Worm (Caenorhabditis elegans) whole organism, mixed stage, embryonic: ENCODE data around the gene B0001.2.
A peak's percentile ranks its signal among the peaks of the same experiment; 100 is the strongest.

Experiments
- M03D4.4 ChIP-seq: sonication (generic microtip); optimal IDR thresholded peaks from 2 replicates; lab custom pipeline; 2017; ENCODE audit warnings: mild to moderate bottlenecking, missing genetic modification characterization, missing compliant biosample characterization
- bed-3 ChIP-seq: fragments of 200-800 bp; sonication (Bioruptor generic); optimal IDR thresholded peaks from 3 replicates; lab custom pipeline; 2018; ENCODE audit warnings: mild to moderate bottlenecking, missing genetic modification characterization, moderate library complexity, missing compliant biosample characterization
- ceh-39 ChIP-seq: fragments of 150-350 bp; optimal IDR thresholded peaks from 2 replicates; lab custom pipeline; 2014; ENCODE audit warnings: missing biosample characterization, missing genetic modification characterization
- ceh-43 ChIP-seq: fragments of 200-800 bp; sonication (Bioruptor generic); optimal IDR thresholded peaks from 2 replicates; lab custom pipeline; 2018; ENCODE audit warnings: mild to moderate bottlenecking, missing genetic modification characterization, moderate library complexity, missing compliant biosample characterization
- ceh-83 ChIP-seq: fragments of 200-800 bp; sonication (Bioruptor generic); optimal IDR thresholded peaks from 2 replicates; lab custom pipeline; 2018; ENCODE audit warnings: mild to moderate bottlenecking, missing genetic modification characterization, missing compliant biosample characterization
- ces-1 ChIP-seq: fragments of 150-350 bp; optimal IDR thresholded peaks from 2 replicates; lab custom pipeline; 2014; ENCODE audit warnings: missing biosample characterization, missing genetic modification reagents, missing genetic modification characterization
- cnd-1 ChIP-seq: fragments of 200-800 bp; sonication (Bioruptor generic); optimal IDR thresholded peaks from 2 replicates; lab custom pipeline; 2018; ENCODE audit warnings: mild to moderate bottlenecking, missing genetic modification characterization, missing compliant biosample characterization
- drap-1 ChIP-seq: fragments of 200-800 bp; sonication (Bioruptor generic); optimal IDR thresholded peaks from 3 replicates; lab custom pipeline; 2018; ENCODE audit warnings: mild to moderate bottlenecking, missing genetic modification characterization, missing compliant biosample characterization
- elt-1 ChIP-seq: sonication (generic microtip); optimal IDR thresholded peaks from 2 replicates; lab custom pipeline; 2017; ENCODE audit warnings: missing genetic modification characterization, mild to moderate bottlenecking, missing compliant biosample characterization, antibody characterized with exemption, moderate library complexity, borderline replicate concordance; ENCODE audit not compliant: insufficient read depth
- flh-1 ChIP-seq: fragments of 200-800 bp; sonication (Bioruptor generic); optimal IDR thresholded peaks from 2 replicates; lab custom pipeline; 2018; ENCODE audit warnings: mild to moderate bottlenecking, missing genetic modification characterization, moderate library complexity, missing compliant biosample characterization
- ham-2 ChIP-seq: fragments of 200-800 bp; sonication (Bioruptor generic); optimal IDR thresholded peaks from 2 replicates; lab custom pipeline; 2018; ENCODE audit warnings: mild to moderate bottlenecking, missing genetic modification characterization, missing compliant biosample characterization
- lsy-2 ChIP-seq: fragments of 150-350 bp; optimal IDR thresholded peaks from 2 replicates; lab custom pipeline; 2014; ENCODE audit warnings: missing biosample characterization, missing genetic modification characterization
- mab-5 ChIP-seq: fragments of 150-350 bp; optimal IDR thresholded peaks from 2 replicates; lab custom pipeline; 2014; ENCODE audit warnings: missing biosample characterization, missing genetic modification characterization
- mep-1 ChIP-seq: fragments of 150-350 bp; optimal IDR thresholded peaks from 2 replicates; lab custom pipeline; 2017; ENCODE audit warnings: missing biosample characterization, missing genetic modification reagents, missing genetic modification characterization, inconsistent platforms
- mls-2 ChIP-seq: sonication (generic microtip); optimal IDR thresholded peaks from 2 replicates; lab custom pipeline; 2016; ENCODE audit warnings: mild to moderate bottlenecking, missing genetic modification characterization, moderate library complexity, missing compliant biosample characterization
- nhr-2 ChIP-seq: fragments of 150-350 bp; optimal IDR thresholded peaks from 2 replicates; lab custom pipeline; 2014; ENCODE audit warnings: missing biosample characterization, missing genetic modification characterization
- nhr-28 ChIP-seq: fragments of 150-350 bp; optimal IDR thresholded peaks from 2 replicates; lab custom pipeline; 2014; ENCODE audit warnings: missing biosample characterization, missing genetic modification characterization
- pha-4 ChIP-seq: fragments of 150-350 bp; optimal IDR thresholded peaks from 2 replicates; lab custom pipeline; 2018; ENCODE audit warnings: missing biosample characterization, missing genetic modification reagents, missing genetic modification characterization
- sem-2 ChIP-seq: fragments of 200-800 bp; sonication (Bioruptor generic); optimal IDR thresholded peaks from 2 replicates; lab custom pipeline; 2018; ENCODE audit warnings: mild to moderate bottlenecking, missing genetic modification characterization, missing compliant biosample characterization
- snpc-4 ChIP-seq: fragments of 150-350 bp; optimal IDR thresholded peaks from 2 replicates; lab custom pipeline; 2014; ENCODE audit warnings: missing biosample characterization, missing genetic modification characterization
- sptf-1 ChIP-seq: sonication (generic microtip); optimal IDR thresholded peaks from 2 replicates; lab custom pipeline; 2017; ENCODE audit warnings: mild to moderate bottlenecking, missing genetic modification characterization, moderate library complexity, missing compliant biosample characterization
- unc-120 ChIP-seq: sonication (generic microtip); optimal IDR thresholded peaks from 2 replicates; lab custom pipeline; 2017; ENCODE audit warnings: missing genetic modification characterization, missing compliant biosample characterization; ENCODE audit not compliant: poor library complexity, severe bottlenecking
- zip-8 ChIP-seq: fragments of 150-350 bp; optimal IDR thresholded peaks from 2 replicates; lab custom pipeline; 2014; ENCODE audit warnings: missing biosample characterization, missing genetic modification characterization

The B0001.2 gene

ce11 chrIV:12128708-12129107, 22.1 kb downstream of the B0001.2 start:
- no peak for TF ChIP-seq snpc-4 (tag; lab: Kevin White, UChicago)
- TF ChIP-seq sem-2 (GFP tag; lab: Kevin White, UChicago) = no peak
- no peak for TF ChIP-seq M03D4.4
- no peak for TF ChIP-seq pha-4 (tag; lab: Kevin White, UChicago)
- TF ChIP-seq unc-120 (tag; lab: Kevin White, UChicago) = no peak
- TF ChIP-seq mls-2 = no peak
- TF ChIP-seq sptf-1 = no peak

ce11 chrIV:12127838-12128237, 22.9 kb downstream of the B0001.2 start:
- TF ChIP-seq lsy-2 = peak; percentile 6
- no peak for TF ChIP-seq cnd-1 (tag; lab: Kevin White, UChicago)

- no peak for TF ChIP-seq ceh-83 (GFP tag; lab: Kevin White, UChicago)
- TF ChIP-seq ceh-43 = no peak
- peak; percentile 89 for TF ChIP-seq ces-1 (GFP tag; lab: Kevin White, UChicago)
- TF ChIP-seq drap-1 (GFP tag; lab: Kevin White, UChicago) = no peak
- TF ChIP-seq nhr-2 (tag; lab: Kevin White, UChicago) = no peak
Observed at ce11 chrIV:12126740-12127472, 23.9 kb downstream of the B0001.2 start.

ce11 chrIV:12124314-12125084, 26.3 kb downstream of the B0001.2 start, which contains the start of gene dhhc-6:
Gene dhhc-6, plus strand, starts transcription at chrIV:12124952.
- TF ChIP-seq zip-8 (tag; lab: Kevin White, UChicago) (no peak), M03D4.4 (no peak), nhr-28 (tag; lab: Kevin White, UChicago) (no peak)

ce11 chrIV:12122874-12123664, 27.7 kb downstream of the B0001.2 start, which contains the start of gene aly-3:
Gene aly-3, plus strand, starts transcription at chrIV:12123282.
- TF ChIP-seq zip-8 (tag; lab: Kevin White, UChicago) = no peak
- TF ChIP-seq mep-1 (tag; lab: Kevin White, UChicago) = peak; percentile 43
- TF ChIP-seq unc-120 (tag; lab: Kevin White, UChicago) = peak; percentile 57
- TF ChIP-seq bed-3 (GFP tag; lab: Kevin White, UChicago) = no peak
- TF ChIP-seq ces-1 (GFP tag; lab: Kevin White, UChicago) = peak; percentile 53
- no peak for TF ChIP-seq mab-5
- TF ChIP-seq ceh-39 (tag; lab: Kevin White, UChicago) = peak; percentile 49
- TF ChIP-seq, all 35 proteins: peak for 4

- TF ChIP-seq drap-1 (GFP tag; lab: Kevin White, UChicago) (no peak), mep-1 (tag; lab: Kevin White, UChicago) (peak; percentile 40), ces-1 (GFP tag; lab: Kevin White, UChicago) (peak; percentile 24), lsy-2 (peak; percentile 43), ham-2 (GFP tag; lab: Kevin White, UChicago) (peak; percentile 18), elt-1 (tag; lab: Kevin White, UChicago) (no peak), pha-4 (tag; lab: Kevin White, UChicago) (peak; percentile 44), flh-1 (GFP tag; lab: Kevin White, UChicago) (no peak)
Observed at ce11 chrIV:12121076-12121475, 29.7 kb downstream of the B0001.2 start, which contains the start of the genes ddb-1 and M18.6. Gene ddb-1, minus strand, starts transcription at chrIV:12121165. Gene M18.6, plus strand, starts transcription at chrIV:12121310.
